Worm (Caenorhabditis elegans): ENCODE data around the gene C08F8.15.

ce11 chrIV:11189411-11189810 is 28.8 kb upstream of the C08F8.15 start, which contains the start of gene fbxb-79:
- TF ChIP-seq lsy-2 (tag; optimal IDR thresholded peaks at IDR 0.05) = no peak
- TF ChIP-seq ces-1 (GFP tag; optimal IDR thresholded peaks at IDR 0.05) = no peak
- TF ChIP-seq unc-39 (tag; optimal IDR thresholded peaks at IDR 0.05) = no peak
- TF ChIP-seq ham-2 (GFP tag; optimal IDR thresholded peaks at IDR 0.05) = no peak
- TF ChIP-seq unc-62 (GFP tag; optimal IDR thresholded peaks at IDR 0.05) = no peak
